Fruit fly (Drosophila melanogaster): ENCODE data around the gene Tmtc1.

The Tmtc1 gene

DNA sequence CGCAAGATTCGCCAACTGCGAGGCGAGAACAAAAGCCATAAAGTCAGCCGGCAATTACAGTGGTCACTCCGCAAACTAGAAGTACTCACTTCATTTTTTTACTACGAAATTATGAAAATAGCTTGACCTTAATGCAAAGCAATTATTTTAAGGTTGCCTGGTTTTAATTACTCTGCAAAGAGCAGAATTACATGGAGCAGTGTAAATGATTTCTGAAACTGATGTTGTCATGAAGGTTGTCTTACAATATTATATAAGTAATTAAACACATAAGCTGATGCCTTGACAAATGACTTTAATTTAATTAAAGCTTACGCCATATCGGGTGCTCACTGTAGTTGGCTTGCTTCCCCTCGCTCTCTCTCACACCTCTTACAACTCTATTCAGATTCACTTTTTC, 56.7 kb downstream of the Tmtc1 start (continued):
- TF ChIP-seq Side (GFP tag; optimal IDR thresholded peaks at IDR 0.05) (no peak), ems (GFP tag; optimal IDR thresholded peaks at IDR 0.05) (no peak), CG7357 (GFP tag; IDR thresholded peaks at IDR 0.05) (peak; percentile 30; the same call in 1 of the 3 replicates), yki (optimal IDR thresholded peaks at IDR 0.05) (no peak), Dbx (GFP tag; IDR thresholded peaks at IDR 0.05) (peak; percentile 70), ci (GFP tag; IDR thresholded peaks at IDR 0.05) (no peak), Hr51 (GFP tag; optimal IDR thresholded peaks at IDR 0.05) (peak; percentile 18 to 62), CG30403 (GFP tag; optimal IDR thresholded peaks at IDR 0.05) (peak; percentile 58), Jarid2 (GFP tag; optimal IDR thresholded peaks at IDR 0.05) (no peak), CG4404 (GFP tag; IDR thresholded peaks at IDR 0.05) (peak; percentile 49; the same call in 1 of the 2 replicates), PHDP (tag; optimal IDR thresholded peaks at IDR 0.05) (peak; percentile 52), CG11085 (GFP tag; IDR thresholded peaks at IDR 0.05) (no peak), cg (GFP tag; optimal IDR thresholded peaks at IDR 0.05) (no peak), CG9797 (GFP tag; optimal IDR thresholded peaks at IDR 0.05) (no peak), slp2 (GFP tag; optimal IDR thresholded peaks at IDR 0.05) (peak; percentile 17), emc (GFP tag; optimal IDR thresholded peaks at IDR 0.05) (no peak), pho (GFP tag; optimal IDR thresholded peaks at IDR 0.05) (peak; percentile 76), sens (GFP tag) (peak; percentile 88), Vsx1 (GFP tag; optimal IDR thresholded peaks at IDR 0.05) (no peak), CoRest (tag; optimal IDR thresholded peaks at IDR 0.05) (peak; percentile 56), tup (GFP tag; optimal IDR thresholded peaks at IDR 0.05) (no peak), Oli (tag; optimal IDR thresholded peaks at IDR 0.05) (peak; percentile 38), CG18262 (tag; optimal IDR thresholded peaks at IDR 0.05) (peak; percentile 33), CG7786 (GFP tag; optimal IDR thresholded peaks at IDR 0.05) (peak; percentile 42), CkIIα-i1 (GFP tag; IDR thresholded peaks at IDR 0.05) (no peak), ranshi (GFP tag; IDR thresholded peaks at IDR 0.05) (peak; percentile 62; the same call in 1 of the 2 replicates), Optix (GFP tag; IDR thresholded peaks at IDR 0.05) (no peak), her (GFP tag; optimal IDR thresholded peaks at IDR 0.05) (no peak), Fer1 (GFP tag; optimal IDR thresholded peaks at IDR 0.05) (peak; percentile 69), CG6854 (GFP tag; optimal IDR thresholded peaks at IDR 0.05) (peak; percentile 22), unpg (GFP tag; optimal IDR thresholded peaks at IDR 0.05) (peak; percentile 45), Hand (GFP tag; optimal IDR thresholded peaks at IDR 0.05) (peak; percentile 46), CG7372 (GFP tag; IDR thresholded peaks at IDR 0.05) (peak; percentile 14; the same call in 1 of the 2 replicates), org-1 (GFP tag; optimal IDR thresholded peaks at IDR 0.05) (peak; percentile 24), eyg (GFP tag; optimal IDR thresholded peaks at IDR 0.05) (no peak), sim (GFP tag; IDR thresholded peaks at IDR 0.05) (no peak), tx (GFP tag; optimal IDR thresholded peaks at IDR 0.05) (peak; percentile 2), Xbp1 (GFP tag; optimal IDR thresholded peaks at IDR 0.05) (peak; percentile 31), Hr78 (GFP tag; optimal IDR thresholded peaks at IDR 0.05) (no peak), mirr (GFP tag; optimal IDR thresholded peaks at IDR 0.05) (no peak), CG12155 (GFP tag; optimal IDR thresholded peaks at IDR 0.05) (peak; percentile 46), stc (GFP tag; IDR thresholded peaks at IDR 0.05) (no peak; the same call in 1 of the 2 replicates), CG7928 (GFP tag; optimal IDR thresholded peaks at IDR 0.05) (peak; percentile 37), sd (tag; optimal IDR thresholded peaks at IDR 0.05) (no peak), CG3065 (GFP tag; optimal IDR thresholded peaks at IDR 0.05) (no peak), CG8944 (GFP tag; optimal IDR thresholded peaks at IDR 0.05) (no peak), CG31441 (GFP tag; IDR thresholded peaks at IDR 0.05) (peak; percentile 42), amos (GFP tag; IDR thresholded peaks at IDR 0.05; ENCODE audit: partially characterized antibody) (no peak), Dfd (GFP tag; optimal IDR thresholded peaks at IDR 0.05) (no peak), CG16863 (GFP tag; optimal IDR thresholded peaks at IDR 0.05) (no peak), bsh (GFP tag; optimal IDR thresholded peaks at IDR 0.05) (peak; percentile 12 to 74), CG4424 (GFP tag; optimal IDR thresholded peaks at IDR 0.05) (peak; percentile 17)
